Worm (Caenorhabditis elegans): ENCODE results near the gene C08F1.10.
"Not testable (repeated sequence)": the region's sequence is repeated elsewhere in the genome, so short reads cannot be mapped to it uniquely, and the experiment has no call there.

ce11 chrII:1767458-1767857 lies 18.7 kb downstream of the C08F1.10 start:
- TF ChIP-seq lsy-2 (tag; optimal IDR thresholded peaks at IDR 0.05); fos-1 (tag; optimal IDR thresholded peaks at IDR 0.05); nhr-111 (GFP tag; optimal IDR thresholded peaks at IDR 0.05); lin-15B (tag; optimal IDR thresholded peaks at IDR 0.05); ceh-82 (tag; optimal IDR thresholded peaks at IDR 0.05); spr-1 (tag; optimal IDR thresholded peaks at IDR 0.05); lin-39 (tag; optimal IDR thresholded peaks at IDR 0.05); madf-9 (GFP tag; conservative IDR thresholded peaks at IDR 0.05); zfp-3 (GFP tag; conservative IDR thresholded peaks at IDR 0.05); nhr-41 (GFP tag; IDR thresholded peaks at IDR 0.05): not testable (repeated sequence)
